Fruit fly (Drosophila melanogaster) whole organism, embryonic: ENCODE results near the gene bun.

ENCODE experiments used
- CG10565 ChIP-seq: fragments of 200-800 bp; sonication (Bioruptor generic); optimal IDR thresholded peaks from 3 replicates; lab custom pipeline; 2016; ENCODE audit warnings: missing biosample characterization, mild to moderate bottlenecking, missing genetic modification characterization
- CG10654 ChIP-seq: fragments of 200-800 bp; sonication (Bioruptor generic); optimal IDR thresholded peaks from 2 replicates; lab custom pipeline; 2016; ENCODE audit warnings: missing biosample characterization, missing genetic modification characterization
- CG7987 ChIP-seq: fragments of 200-800 bp; sonication (Bioruptor generic); optimal IDR thresholded peaks from 2 replicates; lab custom pipeline; 2018; ENCODE audit warnings: missing biosample characterization, mild to moderate bottlenecking, missing genetic modification characterization, moderate library complexity
- CG9817 ChIP-seq: fragments of 200-800 bp; sonication (Bioruptor generic); optimal IDR thresholded peaks from 2 replicates; lab custom pipeline; 2018; ENCODE audit warnings: missing biosample characterization, mild to moderate bottlenecking, missing genetic modification characterization, moderate library complexity
- Spps ChIP-seq: fragments of 200-800 bp; sonication (Bioruptor generic); optimal IDR thresholded peaks from 2 replicates; lab custom pipeline; 2018; ENCODE audit warnings: missing biosample characterization, mild to moderate bottlenecking, missing genetic modification characterization
- sens ChIP-seq: fragments of 200-800 bp; sonication (Bioruptor generic); peaks from one replicate; lab custom pipeline; 2016; ENCODE audit warnings: missing biosample characterization, missing genetic modification characterization
- tx ChIP-seq: fragments of 200-800 bp; sonication (Bioruptor generic); optimal IDR thresholded peaks from 2 replicates; lab custom pipeline; 2016; ENCODE audit warnings: missing biosample characterization, missing genetic modification characterization
- zfh1 ChIP-seq: fragments of 200-800 bp; sonication (Bioruptor generic); IDR thresholded peaks from 3 replicates; pipeline ENCODE4 v1.3.6; 2022; ENCODE audit warnings: missing biosample characterization, missing genetic modification characterization

- TF ChIP-seq zfh1 (GFP tag; lab: Robert Waterston, UW) (no peak), CG10565 (GFP tag; lab: Kevin White, UChicago) (no peak), sens (GFP tag; lab: Kevin White, UChicago) (peak; percentile 62), Spps (no peak), CG7987 (GFP tag; lab: Kevin White, UChicago) (no peak), CG10654 (GFP tag; lab: Kevin White, UChicago) (no peak), tx (GFP tag; lab: Kevin White, UChicago) (no peak), CG9817 (no peak)
Measured at dm6 chr2L:12413899-12414298, 132.5 kb downstream of the bun start.
